Worm (Caenorhabditis elegans): ENCODE measurements around the gene Y116A8C.29.
A peak's percentile ranks its signal among the peaks of the same experiment; 100 is the strongest.

Y116A8C.29 gene

ce11 chrIV:17116345-17116744 is 22.5 kb downstream of the Y116A8C.29 start, which contains the start of gene cyn-13 (continued):
- no peak for TF ChIP-seq nhr-28 (tag; optimal IDR thresholded peaks at IDR 0.05)
- no peak for TF ChIP-seq nhr-41 (GFP tag; IDR thresholded peaks at IDR 0.05)
- no peak for TF ChIP-seq dmd-6 (GFP tag; IDR thresholded peaks at IDR 0.05)
- TF ChIP-seq nhr-25 (tag; optimal IDR thresholded peaks at IDR 0.05; ENCODE audit: borderline replicate concordance, insufficient read depth), result no peak
- TF ChIP-seq R02D3.7 (tag; optimal IDR thresholded peaks at IDR 0.05), result no peak
- no peak for TF ChIP-seq hlh-30 (tag; optimal IDR thresholded peaks at IDR 0.05; ENCODE audit: insufficient read depth)

- TF ChIP-seq set-16 (GFP tag; IDR thresholded peaks at IDR 0.05) (peak; percentile 98), mdt-29 (GFP tag; IDR thresholded peaks at IDR 0.05) (0 out of 2 replicates have a peak, but pooled peaks have one; percentile 1), nhr-76 (tag; optimal IDR thresholded peaks at IDR 0.05) (no peak)
Observed at ce11 chrIV:17116821-17117220, 23.0 kb downstream of the Y116A8C.29 start.

DNA sequence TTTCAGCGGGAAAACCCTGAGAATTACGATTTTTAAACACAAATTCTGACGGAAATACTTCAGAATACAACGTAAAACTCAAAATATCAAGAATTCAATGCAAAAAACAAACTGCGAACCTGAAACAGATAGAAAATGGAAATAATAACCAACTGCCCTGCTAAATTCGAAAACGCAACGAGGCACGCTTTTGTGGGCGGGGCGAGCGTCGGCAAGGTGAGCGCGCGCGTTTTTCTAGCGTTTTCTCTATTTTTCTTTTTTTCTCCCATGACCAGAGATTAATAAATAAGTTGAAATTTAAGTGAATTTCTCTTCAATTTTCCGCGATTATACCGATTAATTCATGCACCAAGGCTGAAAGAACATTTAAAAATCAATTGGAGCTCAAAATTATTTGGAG is 24.8 kb downstream of the Y116A8C.29 start, which contains the start of gene uaf-2:
TSS of gene uaf-2 (minus strand) at position 183 of the 400 bp plus-strand sequence.
- TF ChIP-seq attf-4 (tag; optimal IDR thresholded peaks at IDR 0.05) (no peak), nhr-42 (GFP tag; IDR thresholded peaks at IDR 0.05) (no peak), aly-2 (tag; optimal IDR thresholded peaks at IDR 0.05) (no peak), madf-9 (GFP tag; conservative IDR thresholded peaks at IDR 0.05) (no peak), nhr-76 (tag; optimal IDR thresholded peaks at IDR 0.05) (no peak), dve-1 (tag; optimal IDR thresholded peaks at IDR 0.05; ENCODE audit: insufficient read depth) (peak; percentile 19), daf-19 (GFP tag; conservative IDR thresholded peaks at IDR 0.05) (no peak), mes-2 (tag; optimal IDR thresholded peaks at IDR 0.05; ENCODE audit: poor library complexity, severe bottlenecking) (peak; percentile 82), tag-97 (GFP tag; IDR thresholded peaks at IDR 0.05) (no peak), nhr-10 (tag; optimal IDR thresholded peaks at IDR 0.05) (no peak), vab-7 (GFP tag; IDR thresholded peaks at IDR 0.05) (no peak), nhr-111 (GFP tag; optimal IDR thresholded peaks at IDR 0.05) (no peak), mdl-1 (tag; optimal IDR thresholded peaks at IDR 0.05) (no peak), daf-16 (GFP tag; optimal IDR thresholded peaks at IDR 0.05) (no peak), daf-16 (tag; optimal IDR thresholded peaks at IDR 0.05) (peak; percentile 20), hif-1 (tag; optimal IDR thresholded peaks at IDR 0.05) (peak in 1 of 2 experiments; percentile 19), snpc-1.2 (GFP tag; IDR thresholded peaks at IDR 0.05) (peak; percentile 36), F44E2.7 (GFP tag; IDR thresholded peaks at IDR 0.05) (no peak), snpc-4 (tag; optimal IDR thresholded peaks at IDR 0.05) (no peak), unc-130 (GFP tag; optimal IDR thresholded peaks at IDR 0.05) (no peak), zip-2 (tag; optimal IDR thresholded peaks at IDR 0.05) (no peak), lim-7 (GFP tag; IDR thresholded peaks at IDR 0.05) (no peak), lin-38 (GFP tag; IDR thresholded peaks at IDR 0.05) (peak; percentile 25; the same call in 1 of the 2 replicates), lin-1 (GFP tag; IDR thresholded peaks at IDR 0.05) (no peak), duxl-1 (tag; optimal IDR thresholded peaks at IDR 0.05; ENCODE audit: poor library complexity) (no peak), ztf-11 (tag; optimal IDR thresholded peaks at IDR 0.05) (no peak), lin-13 (GFP tag; optimal IDR thresholded peaks at IDR 0.05) (no peak), mxl-3 (GFP tag; optimal IDR thresholded peaks at IDR 0.05) (no peak), aha-1 (tag) (no peak), mxl-2 (GFP tag; conservative IDR thresholded peaks at IDR 0.05) (no peak), hlh-30 (tag; optimal IDR thresholded peaks at IDR 0.05; ENCODE audit: insufficient read depth) (peak; percentile 50), dmd-6 (GFP tag; IDR thresholded peaks at IDR 0.05) (no peak), zag-1 (tag; optimal IDR thresholded peaks at IDR 0.05) (no peak), F10B5.3 (tag; optimal IDR thresholded peaks at IDR 0.05) (no peak), fkh-10 (GFP tag; optimal IDR thresholded peaks at IDR 0.05) (no peak), ceh-62 (tag; optimal IDR thresholded peaks at IDR 0.05) (no peak), zfp-2 (tag; optimal IDR thresholded peaks at IDR 0.05) (no peak), ZK546.5 (tag; optimal IDR thresholded peaks at IDR 0.05) (no peak), sdz-12 (GFP tag; optimal IDR thresholded peaks at IDR 0.05) (no peak), arid-1 (GFP tag; conservative IDR thresholded peaks at IDR 0.05) (no peak), fos-1 (tag; optimal IDR thresholded peaks at IDR 0.05) (no peak), ctbp-1 (GFP tag; IDR thresholded peaks at IDR 0.05) (no peak)

Measured in whole organism, L4 larva.